Fruit fly (Drosophila melanogaster): Measurements from ENCODE around the gene CG5039.

CG5039 gene

DNA sequence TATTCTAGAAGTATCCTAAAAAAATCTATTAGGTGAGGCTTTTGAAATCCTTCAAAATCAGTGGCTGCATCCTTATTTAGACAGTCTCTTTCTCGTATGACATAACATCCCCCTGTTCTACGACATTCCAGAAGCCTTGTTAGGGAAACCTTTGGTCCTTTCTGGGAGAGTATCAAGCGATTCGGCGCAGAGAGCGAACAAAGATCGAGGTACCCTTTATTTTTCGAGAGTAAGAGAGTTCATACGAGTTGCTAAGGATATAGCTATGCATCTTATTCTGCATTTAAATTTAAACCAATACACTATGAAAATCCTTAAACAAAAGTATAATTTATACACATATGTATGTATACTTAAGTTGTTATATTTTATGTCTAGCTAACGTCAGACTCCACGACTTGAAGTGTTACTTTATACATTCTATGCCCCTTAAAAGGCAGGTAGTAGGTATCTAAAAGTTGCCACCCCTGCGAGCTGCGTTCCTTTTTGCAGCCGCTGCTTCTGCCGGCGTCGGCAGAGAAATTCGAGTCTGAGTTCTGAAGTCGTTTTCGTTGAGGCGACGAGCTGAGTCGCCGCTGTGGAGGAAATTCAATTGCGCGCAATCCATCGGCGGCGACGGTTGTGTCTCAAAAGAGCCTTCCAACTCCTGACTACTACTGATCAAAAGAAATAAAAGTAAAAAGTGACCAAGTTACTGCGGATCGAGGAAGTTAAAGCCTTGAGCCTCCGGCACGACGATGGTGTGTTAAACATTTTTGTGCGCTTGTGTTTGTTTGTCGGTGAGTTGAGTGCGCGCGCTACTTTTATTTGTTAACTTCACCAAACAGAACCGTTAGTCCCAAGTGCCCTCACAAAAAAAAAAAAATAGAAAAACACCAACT is 40.9 kb upstream of the CG5039 start, which contains the start of gene jigr1 (continued):
- TF ChIP-seq CG4328 (GFP tag; optimal IDR thresholded peaks at IDR 0.05) (no peak), CG15601 (tag; optimal IDR thresholded peaks at IDR 0.05) (no peak), CG12299 (tag; optimal IDR thresholded peaks at IDR 0.05) (no peak), Atf3 (GFP tag; optimal IDR thresholded peaks at IDR 0.05) (no peak), trem (tag; optimal IDR thresholded peaks at IDR 0.05) (peak; percentile 79), CG3995 (GFP tag; optimal IDR thresholded peaks at IDR 0.05) (no peak), CG17829 (tag; optimal IDR thresholded peaks at IDR 0.05) (peak; percentile 83), Drgx (GFP tag; IDR thresholded peaks at IDR 0.05) (no peak), schlank (tag; optimal IDR thresholded peaks at IDR 0.05) (no peak), Bdp1 (GFP tag; optimal IDR thresholded peaks at IDR 0.05) (no peak), zen (tag; optimal IDR thresholded peaks at IDR 0.05) (peak; percentile 82), run (tag; optimal IDR thresholded peaks at IDR 0.05) (no peak), CG18011 (GFP tag; optimal IDR thresholded peaks at IDR 0.05) (no peak), repo (GFP tag; optimal IDR thresholded peaks at IDR 0.05) (no peak), CG15011 (GFP tag; optimal IDR thresholded peaks at IDR 0.05) (no peak), CG31365 (tag; optimal IDR thresholded peaks at IDR 0.05) (no peak), sisA (GFP tag; IDR thresholded peaks at IDR 0.05) (no peak), CG1233 (GFP tag; optimal IDR thresholded peaks at IDR 0.05) (no peak), cas (GFP tag; IDR thresholded peaks at IDR 0.05) (no peak), CG3726 (GFP tag; IDR thresholded peaks at IDR 0.05) (no peak), bbx (GFP tag; IDR thresholded peaks at IDR 0.05; ENCODE audit: partially characterized antibody) (no peak), vfl (GFP tag; optimal IDR thresholded peaks at IDR 0.05) (no peak), CG10959 (GFP tag; IDR thresholded peaks at IDR 0.05) (peak; percentile 70), pzg (GFP tag; optimal IDR thresholded peaks at IDR 0.05) (no peak), cwo (GFP tag; optimal IDR thresholded peaks at IDR 0.05) (no peak), NFAT (GFP tag; IDR thresholded peaks at IDR 0.05) (no peak), CG2875 (GFP tag; optimal IDR thresholded peaks at IDR 0.05) (no peak), maf-S (GFP tag; optimal IDR thresholded peaks at IDR 0.05) (no peak), CG43689 (GFP tag; IDR thresholded peaks at IDR 0.05) (no peak), ase (GFP tag; IDR thresholded peaks at IDR 0.05) (no peak), CG7786 (GFP tag; optimal IDR thresholded peaks at IDR 0.05) (no peak), sug (tag; optimal IDR thresholded peaks at IDR 0.05) (no peak), corto (GFP tag; optimal IDR thresholded peaks at IDR 0.05) (peak; percentile 27), Pdp1 (GFP tag; optimal IDR thresholded peaks at IDR 0.05) (peak; percentile 15 to 17), Elba2 (GFP tag; optimal IDR thresholded peaks at IDR 0.05) (no peak), chif (GFP tag; optimal IDR thresholded peaks at IDR 0.05) (peak; percentile 6 to 66), Dp (GFP tag; optimal IDR thresholded peaks at IDR 0.05) (no peak), Doc2 (GFP tag; IDR thresholded peaks at IDR 0.05) (no peak), hkb (optimal IDR thresholded peaks at IDR 0.05) (no peak), hkb (GFP tag; IDR thresholded peaks at IDR 0.05) (peak; percentile 41; the same call in 1 of the 2 replicates), klu (GFP tag; IDR thresholded peaks at IDR 0.05) (no peak), crp (GFP tag; optimal IDR thresholded peaks at IDR 0.05) (no peak), CG6791 (GFP tag; IDR thresholded peaks at IDR 0.05; ENCODE audit: partially characterized antibody) (no peak), H15 (GFP tag; IDR thresholded peaks at IDR 0.05) (no peak), so (GFP tag; IDR thresholded peaks at IDR 0.05) (0 out of 3 replicates have a peak, but pooled peaks have one; percentile 24), CG17568 (GFP tag; optimal IDR thresholded peaks at IDR 0.05) (peak; percentile 22), CG42726 (GFP tag; IDR thresholded peaks at IDR 0.05; ENCODE audit: partially characterized antibody) (no peak), CG10543 (GFP tag; optimal IDR thresholded peaks at IDR 0.05) (no peak), CG8478 (optimal IDR thresholded peaks at IDR 0.05) (no peak)

Measured in whole organism, embryonic.